Fruit fly (Drosophila melanogaster): ENCODE data around the gene CG14297.

The CG14297 gene

DNA sequence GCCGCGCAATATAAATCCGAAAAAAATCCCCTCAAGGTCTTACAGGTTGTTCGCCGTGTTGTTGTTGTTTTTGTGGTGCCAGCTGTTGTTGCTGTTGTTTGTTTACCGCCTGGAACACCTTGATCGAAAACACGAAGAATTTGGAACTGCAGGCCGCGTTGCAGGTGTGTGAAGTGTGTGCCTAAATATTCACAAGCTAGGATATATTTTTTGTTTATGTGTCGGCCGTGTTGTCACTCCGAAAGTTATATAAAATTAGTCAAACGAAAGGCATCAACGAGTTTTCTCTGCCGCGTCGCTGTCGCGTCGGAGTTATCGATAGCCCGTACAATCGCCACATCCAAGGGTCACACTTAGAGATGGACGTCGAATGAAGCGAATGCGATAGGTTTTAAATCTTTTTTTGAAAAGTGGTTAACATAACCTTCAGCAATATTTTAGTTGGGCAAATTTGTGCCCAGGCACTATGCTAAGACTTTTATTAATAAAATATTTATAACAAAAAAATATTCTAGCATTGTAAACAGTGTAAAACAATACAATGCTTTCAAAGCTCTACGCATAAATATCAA, 30.5 kb downstream of the CG14297 start, which contains the start of gene Mpc1 (continued):
- TF ChIP-seq prd (optimal IDR thresholded peaks at IDR 0.05) (no peak), prd (GFP tag; IDR thresholded peaks at IDR 0.05) (0 out of 3 replicates have a peak, but pooled peaks have one; percentile 4), CG12104 (GFP tag; optimal IDR thresholded peaks at IDR 0.05) (no peak), CG9437 (GFP tag; optimal IDR thresholded peaks at IDR 0.05) (no peak), dpn (GFP tag; optimal IDR thresholded peaks at IDR 0.05) (no peak), CG4730 (GFP tag; IDR thresholded peaks at IDR 0.05) (no peak), crol (GFP tag; IDR thresholded peaks at IDR 0.05) (no peak), NFAT (GFP tag; IDR thresholded peaks at IDR 0.05) (peak; percentile 61), Bteb2 (GFP tag; optimal IDR thresholded peaks at IDR 0.05) (no peak), jing (GFP tag; optimal IDR thresholded peaks at IDR 0.05) (no peak), peb (GFP tag; IDR thresholded peaks at IDR 0.05) (no peak), CG15011 (GFP tag; optimal IDR thresholded peaks at IDR 0.05) (no peak), CG11093 (GFP tag; IDR thresholded peaks at IDR 0.05) (no peak), ase (GFP tag; IDR thresholded peaks at IDR 0.05) (no peak), amos (GFP tag; IDR thresholded peaks at IDR 0.05; ENCODE audit: partially characterized antibody) (peak; percentile 85; the same call in 1 of the 2 replicates), CG17328 (GFP tag; IDR thresholded peaks at IDR 0.05) (no peak), nerfin-1 (tag; optimal IDR thresholded peaks at IDR 0.05) (no peak), dmrt99B (tag; optimal IDR thresholded peaks at IDR 0.05) (no peak), CG11456 (GFP tag; IDR thresholded peaks at IDR 0.05) (0 out of 3 replicates have a peak, but pooled peaks have one; percentile 54), CG3847 (GFP tag; IDR thresholded peaks at IDR 0.05) (no peak), CG1024 (GFP tag; IDR thresholded peaks at IDR 0.05) (no peak), croc (GFP tag; conservative IDR thresholded peaks at IDR 0.05) (no peak), CG34376 (GFP tag; optimal IDR thresholded peaks at IDR 0.05) (peak; percentile 29), CG5180 (GFP tag; optimal IDR thresholded peaks at IDR 0.05) (no peak), Poxn (GFP tag; IDR thresholded peaks at IDR 0.05) (no peak), seq (GFP tag; IDR thresholded peaks at IDR 0.05) (no peak), ham (GFP tag; IDR thresholded peaks at IDR 0.05) (no peak), Opbp (GFP tag; IDR thresholded peaks at IDR 0.05; ENCODE audit: partially characterized antibody) (peak; percentile 84), CG7357 (GFP tag; IDR thresholded peaks at IDR 0.05) (no peak), CG10462 (GFP tag; optimal IDR thresholded peaks at IDR 0.05) (no peak), H15 (GFP tag; IDR thresholded peaks at IDR 0.05) (no peak; the same call in 2 of the 3 replicates), CG9876 (GFP tag; optimal IDR thresholded peaks at IDR 0.05) (no peak), sug (tag; optimal IDR thresholded peaks at IDR 0.05) (peak; percentile 22), CG17359 (tag; optimal IDR thresholded peaks at IDR 0.05) (no peak), CG10321 (GFP tag; IDR thresholded peaks at IDR 0.05) (no peak), CG3281 (GFP tag; optimal IDR thresholded peaks at IDR 0.05) (no peak), cg (GFP tag; optimal IDR thresholded peaks at IDR 0.05) (no peak), ab (GFP tag; optimal IDR thresholded peaks at IDR 0.05) (no peak), E2f1 (GFP tag; IDR thresholded peaks at IDR 0.05) (no peak), Ets65A (GFP tag) (no peak), Drgx (GFP tag; IDR thresholded peaks at IDR 0.05) (no peak), CG17568 (GFP tag; optimal IDR thresholded peaks at IDR 0.05) (peak; percentile 39), dysf (GFP tag; IDR thresholded peaks at IDR 0.05) (no peak), gcm2 (GFP tag; optimal IDR thresholded peaks at IDR 0.05) (no peak), emc (GFP tag; optimal IDR thresholded peaks at IDR 0.05) (no peak), esg (GFP tag; conservative IDR thresholded peaks at IDR 0.05) (no peak), Adf1 (GFP tag; IDR thresholded peaks at IDR 0.05) (peak; percentile 99), Nf-YC (tag; optimal IDR thresholded peaks at IDR 0.05) (no peak), CG6765 (GFP tag; optimal IDR thresholded peaks at IDR 0.05) (no peak), chn (GFP tag; optimal IDR thresholded peaks at IDR 0.05) (no peak), CG8290 (GFP tag; optimal IDR thresholded peaks at IDR 0.05) (no peak), CG8290 (tag; optimal IDR thresholded peaks at IDR 0.05) (peak in 1 of 2 experiments; percentile 66), gem (tag; optimal IDR thresholded peaks at IDR 0.05) (peak; percentile 43)

Measured in whole organism, embryonic.